Worm (Caenorhabditis elegans) whole organism, L1 larva: Measurements from ENCODE around the gene mpz-5.

Experiments used
- C34B4.2 ChIP-seq: sonication (generic microtip); optimal IDR thresholded peaks from 2 replicates; lab custom pipeline; 2017; ENCODE audit warnings: mild to moderate bottlenecking, missing genetic modification characterization, missing compliant biosample characterization
- Y116A8C.19 ChIP-seq: sonication (generic microtip); optimal IDR thresholded peaks from 2 replicates; lab custom pipeline; 2016; ENCODE audit warnings: missing compliant biosample characterization, missing genetic modification characterization, borderline replicate concordance
- aly-2 ChIP-seq: fragments of 150-350 bp; optimal IDR thresholded peaks from 2 replicates; lab custom pipeline; 2014; ENCODE audit warnings: missing biosample characterization, missing genetic modification characterization
- ama-1 ChIP-seq: fragments of 150-350 bp; optimal IDR thresholded peaks from 2 replicates; lab custom pipeline; 2014
- ceh-63 ChIP-seq: fragments of 200-800 bp; sonication (Bioruptor generic); optimal IDR thresholded peaks from 2 replicates; lab custom pipeline; 2018; ENCODE audit warnings: mild to moderate bottlenecking, missing genetic modification characterization, missing compliant biosample characterization
- ceh-8 ChIP-seq: fragments of 200-800 bp; sonication (Bioruptor generic); optimal IDR thresholded peaks from 2 replicates; lab custom pipeline; 2018; ENCODE audit warnings: mild to moderate bottlenecking, missing genetic modification characterization, moderate library complexity, missing compliant biosample characterization
- ceh-82 ChIP-seq, 3 experiments: fragments of 150-350 bp in 1 of 3; sonication (generic microtip) in 2 of 3; optimal IDR thresholded peaks; 2 replicates each; lab custom pipeline; 2014 to 2017; ENCODE audit warnings: missing biosample characterization in 3 of 3, missing genetic modification characterization in 3 of 3
- ceh-90 ChIP-seq: sonication (generic microtip); optimal IDR thresholded peaks from 2 replicates; lab custom pipeline; 2016; ENCODE audit warnings: missing genetic modification characterization, missing compliant biosample characterization
- dsc-1 ChIP-seq: sonication (generic microtip); optimal IDR thresholded peaks from 2 replicates; lab custom pipeline; 2016; ENCODE audit warnings: mild to moderate bottlenecking, missing genetic modification characterization, missing compliant biosample characterization
- egl-13 ChIP-seq: sonication (generic microtip); optimal IDR thresholded peaks from 2 replicates; lab custom pipeline; 2016; ENCODE audit warnings: missing genotype, missing genetic modification reagents, missing genetic modification characterization, missing compliant biosample characterization
- elt-2 ChIP-seq: sonication (generic microtip); optimal IDR thresholded peaks from 2 replicates; lab custom pipeline; 2016; ENCODE audit warnings: missing genetic modification characterization, mild to moderate bottlenecking, inconsistent platforms, missing compliant biosample characterization, missing genetic modification reagents
- elt-3 ChIP-seq, 6 experiments: fragments of 150-350 bp in 1 of 6; sonication (generic microtip); optimal IDR thresholded peaks; 2 replicates each; lab custom pipeline; 2017 to 2018; ENCODE audit warnings: missing biosample characterization in 6 of 6, missing genetic modification characterization in 6 of 6, inconsistent platforms in 1 of 6
- ets-5 ChIP-seq: fragments of 200-800 bp; sonication (Bioruptor generic); IDR thresholded peaks from 2 replicates; pipeline ENCODE4 v1.3.6; 2022; ENCODE audit warnings: missing genetic modification characterization, missing compliant biosample characterization
- fkh-4 ChIP-seq: sonication (generic microtip); optimal IDR thresholded peaks from 2 replicates; lab custom pipeline; 2016; ENCODE audit warnings: missing compliant biosample characterization, missing genetic modification characterization, borderline replicate concordance
- fkh-8 ChIP-seq: sonication (generic microtip); optimal IDR thresholded peaks from 2 replicates; lab custom pipeline; 2016; ENCODE audit warnings: mild to moderate bottlenecking, missing genetic modification characterization, missing compliant biosample characterization
- fos-1 ChIP-seq: fragments of 150-350 bp; optimal IDR thresholded peaks from 2 replicates; lab custom pipeline; 2014; ENCODE audit warnings: missing biosample characterization, missing genetic modification characterization
- hlh-4 ChIP-seq: sonication (generic microtip); optimal IDR thresholded peaks from 2 replicates; lab custom pipeline; 2016; ENCODE audit warnings: mild to moderate bottlenecking, missing genetic modification characterization, missing compliant biosample characterization
- hpl-2 ChIP-seq: fragments of 150-350 bp; optimal IDR thresholded peaks from 2 replicates; lab custom pipeline; 2014; ENCODE audit warnings: missing biosample characterization, missing genetic modification reagents, missing genetic modification characterization
- irx-1 ChIP-seq: sonication (generic microtip); optimal IDR thresholded peaks from 2 replicates; lab custom pipeline; 2016; ENCODE audit warnings: missing genetic modification characterization, missing compliant biosample characterization
- lin-13 ChIP-seq: fragments of 150-350 bp; optimal IDR thresholded peaks from 2 replicates; lab custom pipeline; 2014; ENCODE audit warnings: missing biosample characterization, missing genetic modification reagents, missing genetic modification characterization
- lin-14 ChIP-seq: fragments of 200-800 bp; sonication (Bioruptor generic); optimal IDR thresholded peaks from 2 replicates; lab custom pipeline; 2018; ENCODE audit warnings: mild to moderate bottlenecking, missing genetic modification characterization, moderate library complexity, missing compliant biosample characterization
- lin-15B ChIP-seq: fragments of 150-350 bp; sonication (generic microtip); optimal IDR thresholded peaks from 3 replicates; lab custom pipeline; 2014; ENCODE audit warnings: missing biosample characterization, missing genetic modification characterization
- lin-35 ChIP-seq, 2 experiments: fragments of 150-350 bp; optimal IDR thresholded peaks; 2 replicates each; lab custom pipeline; 2014; ENCODE audit warnings: missing biosample characterization in 2 of 2, missing genetic modification characterization in 2 of 2, missing genetic modification reagents in 2 of 2
- lin-39 ChIP-seq: fragments of 150-350 bp; optimal IDR thresholded peaks from 2 replicates; lab custom pipeline; 2014; ENCODE audit warnings: missing biosample characterization, missing genetic modification reagents, missing genetic modification characterization
- nhr-11 ChIP-seq: fragments of 150-350 bp; optimal IDR thresholded peaks from 2 replicates; lab custom pipeline; 2014; ENCODE audit warnings: missing biosample characterization, missing genetic modification characterization
- nhr-12 ChIP-seq: sonication (generic microtip); optimal IDR thresholded peaks from 2 replicates; lab custom pipeline; 2017; ENCODE audit warnings: missing biosample characterization, missing genetic modification characterization
- nhr-19 ChIP-seq: fragments of 200-800 bp; sonication (Bioruptor generic); conservative IDR thresholded peaks from 2 replicates; pipeline ENCODE4 v1.3.6; 2022; ENCODE audit warnings: missing genetic modification characterization, missing compliant biosample characterization
- nhr-20 ChIP-seq: sonication (generic microtip); optimal IDR thresholded peaks from 2 replicates; lab custom pipeline; 2016; ENCODE audit warnings: mild to moderate bottlenecking, missing genetic modification characterization, missing compliant biosample characterization
- nhr-237 ChIP-seq: fragments of 150-350 bp; optimal IDR thresholded peaks from 2 replicates; lab custom pipeline; 2014; ENCODE audit warnings: missing biosample characterization, missing genetic modification characterization
- nhr-28 ChIP-seq: fragments of 150-350 bp; optimal IDR thresholded peaks from 2 replicates; lab custom pipeline; 2014; ENCODE audit warnings: missing biosample characterization, missing genetic modification characterization
- nhr-76 ChIP-seq: sonication (generic microtip); optimal IDR thresholded peaks from 2 replicates; lab custom pipeline; 2017; ENCODE audit warnings: missing biosample characterization, missing genetic modification characterization
- nhr-77 ChIP-seq: fragments of 150-350 bp; optimal IDR thresholded peaks from 2 replicates; lab custom pipeline; 2014; ENCODE audit warnings: missing biosample characterization, missing genetic modification characterization
- nhr-84 ChIP-seq: sonication (generic microtip); optimal IDR thresholded peaks from 2 replicates; lab custom pipeline; 2017; ENCODE audit warnings: missing biosample characterization, missing genetic modification characterization
- nhr-85 ChIP-seq: sonication (generic microtip); peaks from one replicate; lab custom pipeline; 2016; ENCODE audit warnings: missing genetic modification characterization, inconsistent platforms, missing compliant biosample characterization
- nhr-90 ChIP-seq: sonication (generic microtip); optimal IDR thresholded peaks from 2 replicates; lab custom pipeline; 2016; ENCODE audit warnings: mild to moderate bottlenecking, missing genetic modification characterization, missing compliant biosample characterization; ENCODE audit not compliant: poor library complexity
- pax-3 ChIP-seq: fragments of 200-800 bp; sonication (Bioruptor generic); optimal IDR thresholded peaks from 2 replicates; lab custom pipeline; 2018; ENCODE audit warnings: mild to moderate bottlenecking, missing genetic modification characterization, moderate library complexity, missing compliant biosample characterization
- rnt-1 ChIP-seq: sonication (generic microtip); optimal IDR thresholded peaks from 2 replicates; lab custom pipeline; 2016; ENCODE audit warnings: mild to moderate bottlenecking, missing genetic modification characterization, moderate library complexity, missing compliant biosample characterization
- skn-1 ChIP-seq: fragments of 150-350 bp; optimal IDR thresholded peaks from 2 replicates; lab custom pipeline; 2014; ENCODE audit warnings: missing biosample characterization, missing genetic modification characterization
- snpc-4 ChIP-seq: fragments of 150-350 bp; optimal IDR thresholded peaks from 2 replicates; lab custom pipeline; 2014; ENCODE audit warnings: missing biosample characterization, missing genetic modification characterization
- snu-23 ChIP-seq: sonication (generic microtip); optimal IDR thresholded peaks from 2 replicates; lab custom pipeline; 2016; ENCODE audit warnings: missing genetic modification characterization, missing compliant biosample characterization
- sox-4 ChIP-seq: sonication (generic microtip); optimal IDR thresholded peaks from 2 replicates; lab custom pipeline; 2016; ENCODE audit warnings: missing genetic modification characterization, missing compliant biosample characterization
- sptf-1 ChIP-seq: fragments of 150-350 bp; optimal IDR thresholded peaks from 2 replicates; lab custom pipeline; 2014; ENCODE audit warnings: missing biosample characterization, missing genetic modification characterization
- sup-37 ChIP-seq: fragments of 200-800 bp; sonication (Bioruptor generic); optimal IDR thresholded peaks from 2 replicates; lab custom pipeline; 2018; ENCODE audit warnings: mild to moderate bottlenecking, missing genetic modification characterization, missing compliant biosample characterization
- tbx-2 ChIP-seq: sonication (generic microtip); optimal IDR thresholded peaks from 2 replicates; lab custom pipeline; 2016; ENCODE audit warnings: missing genetic modification characterization, missing compliant biosample characterization
- tlp-1 ChIP-seq: fragments of 150-350 bp; optimal IDR thresholded peaks from 2 replicates; lab custom pipeline; 2014; ENCODE audit warnings: missing biosample characterization, missing genetic modification characterization
- unc-130 ChIP-seq: fragments of 150-350 bp; optimal IDR thresholded peaks from 2 replicates; lab custom pipeline; 2017; ENCODE audit warnings: missing biosample characterization, missing genetic modification characterization, inconsistent platforms
- unc-30 ChIP-seq: sonication (generic microtip); optimal IDR thresholded peaks from 2 replicates; lab custom pipeline; 2017; ENCODE audit warnings: missing biosample characterization, missing genetic modification characterization
- unc-62 ChIP-seq: fragments of 150-350 bp; optimal IDR thresholded peaks from 2 replicates; lab custom pipeline; 2014; ENCODE audit warnings: missing biosample characterization, missing genetic modification reagents, missing genetic modification characterization
- unc-86 ChIP-seq: sonication (generic microtip); optimal IDR thresholded peaks from 2 replicates; lab custom pipeline; 2016; ENCODE audit warnings: missing genetic modification characterization, missing compliant biosample characterization
- unc-98 ChIP-seq: fragments of 200-800 bp; sonication (Bioruptor generic); IDR thresholded peaks from 2 replicates; pipeline ENCODE4 v1.3.6; 2022; ENCODE audit warnings: missing genetic modification characterization, missing compliant biosample characterization
- xbp-1 ChIP-seq: sonication (generic microtip); optimal IDR thresholded peaks from 2 replicates; lab custom pipeline; 2016; ENCODE audit warnings: missing genetic modification characterization, missing compliant biosample characterization
- zag-1 ChIP-seq: fragments of 150-350 bp; optimal IDR thresholded peaks from 2 replicates; lab custom pipeline; 2014; ENCODE audit warnings: missing biosample characterization, missing genetic modification characterization
- zip-4 ChIP-seq: fragments of 200-800 bp; sonication (Bioruptor generic); optimal IDR thresholded peaks from 2 replicates; lab custom pipeline; 2018; ENCODE audit warnings: mild to moderate bottlenecking, missing genetic modification characterization, moderate library complexity, missing compliant biosample characterization
- ztf-4 ChIP-seq: fragments of 150-350 bp; optimal IDR thresholded peaks from 2 replicates; lab custom pipeline; 2014; ENCODE audit warnings: missing biosample characterization, missing genetic modification characterization

mpz-5 gene

DNA sequence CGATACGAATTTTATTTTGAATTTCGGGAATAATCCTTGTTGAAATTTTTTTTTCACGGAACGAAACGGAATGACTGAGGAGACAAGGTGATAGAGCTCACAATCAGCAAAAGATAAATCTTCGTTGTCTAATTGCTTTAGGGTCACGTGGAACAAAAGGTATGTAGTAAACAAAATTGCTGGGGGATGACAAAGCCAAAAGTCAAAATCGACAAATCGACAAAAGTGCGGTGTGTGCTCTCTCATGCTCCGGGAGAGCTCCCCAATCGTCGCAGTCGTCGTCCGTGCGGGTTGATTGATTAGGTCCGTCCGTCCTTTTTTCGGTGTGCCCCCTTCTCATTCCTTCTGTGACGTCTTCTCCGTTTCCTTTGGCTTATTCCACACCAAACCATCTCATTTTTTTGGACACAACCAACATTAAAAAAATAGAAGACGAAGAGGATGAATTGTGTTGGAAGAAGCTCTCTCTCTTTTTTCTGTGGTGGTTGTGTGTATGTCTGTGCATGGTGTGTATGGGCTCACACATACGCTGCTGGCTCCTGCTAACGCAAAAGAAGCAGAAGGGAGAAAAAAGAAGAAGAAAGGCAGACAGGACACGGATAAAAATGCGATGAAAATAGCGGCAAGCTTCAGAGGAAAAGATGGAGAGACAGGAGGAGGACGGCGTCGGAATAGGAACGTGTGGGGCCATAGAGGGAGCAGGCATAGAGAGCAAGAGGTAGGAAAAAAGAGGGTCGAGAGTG is 31.8 kb downstream of the mpz-5 start:
- no peak for TF ChIP-seq nhr-76 (tag; lab: Kevin White, UChicago)
- no peak for TF ChIP-seq aly-2 (tag; lab: Kevin White, UChicago)
- TF ChIP-seq zip-4 (GFP tag; lab: Kevin White, UChicago) = no peak
- TF ChIP-seq unc-62 (GFP tag; lab: Kevin White, UChicago) = no peak
- TF ChIP-seq nhr-20 (tag; lab: Kevin White, UChicago) = no peak
- no peak for TF ChIP-seq nhr-84 (tag; lab: Kevin White, UChicago)
- TF ChIP-seq unc-86 = peak; percentile 62
- peak; percentile 9 for TF ChIP-seq lin-14 (GFP tag; lab: Kevin White, UChicago)
- TF ChIP-seq nhr-11 (tag; lab: Kevin White, UChicago) = no peak
- no peak for TF ChIP-seq sptf-1
- TF ChIP-seq nhr-12 (tag; lab: Kevin White, UChicago) = no peak
- TF ChIP-seq skn-1 = peak; percentile 4
- TF ChIP-seq elt-2 (tag; lab: Kevin White, UChicago) = no peak
- TF ChIP-seq Y116A8C.19 (tag; lab: Kevin White, UChicago) = no peak
- no peak for TF ChIP-seq egl-13
- no peak for TF ChIP-seq tlp-1 (tag; lab: Kevin White, UChicago)
- TF ChIP-seq nhr-77 (tag; lab: Kevin White, UChicago) = no peak
- no peak for TF ChIP-seq snu-23 (GFP tag; lab: Kevin White, UChicago)
- no peak for TF ChIP-seq sox-4
- TF ChIP-seq pax-3 (tag; lab: Kevin White, UChicago) = no peak
- TF ChIP-seq lin-15B (tag; lab: Kevin White, UChicago) = no peak
- TF ChIP-seq lin-39 (tag; lab: Kevin White, UChicago) = peak; percentile 64
- no peak for TF ChIP-seq nhr-85 (tag; lab: Kevin White, UChicago)
- no peak for TF ChIP-seq unc-30 (tag; lab: Kevin White, UChicago)
- TF ChIP-seq fos-1 (tag; lab: Kevin White, UChicago) = no peak
- no peak for TF ChIP-seq ceh-63
- no peak for TF ChIP-seq dsc-1
- no peak for TF ChIP-seq elt-3 (tag; optimal IDR thresholded peaks at IDR 0.05; lab: Kevin White, UChicago)
- TF ChIP-seq ets-5 (GFP tag; lab: Robert Waterston, UW) = no peak
- TF ChIP-seq C34B4.2 (tag; lab: Kevin White, UChicago) = no peak
- TF ChIP-seq lin-35 (GFP tag; optimal IDR thresholded peaks at IDR 0.05; lab: Kevin White, UChicago) = no peak
- no peak for TF ChIP-seq irx-1 (tag; lab: Kevin White, UChicago)
- no peak for TF ChIP-seq nhr-28 (tag; lab: Kevin White, UChicago)
- TF ChIP-seq unc-130 (tag; lab: Kevin White, UChicago) = peak; percentile 35
- no peak for TF ChIP-seq ama-1 (lab: Kevin White, UChicago)
- TF ChIP-seq unc-98 (GFP tag; lab: Robert Waterston, UW) = no peak
- no peak for TF ChIP-seq fkh-4 (tag; lab: Kevin White, UChicago)
- TF ChIP-seq ceh-8 (GFP tag; lab: Kevin White, UChicago) = no peak
- TF ChIP-seq tbx-2 (tag; lab: Kevin White, UChicago) = no peak
- TF ChIP-seq rnt-1 (tag; lab: Kevin White, UChicago) = peak; percentile 72
- no peak for TF ChIP-seq ceh-90
- no peak for TF ChIP-seq fkh-8 (tag; lab: Kevin White, UChicago)
- no peak for TF ChIP-seq xbp-1 (tag; lab: Kevin White, UChicago)
- TF ChIP-seq ceh-82 (tag; optimal IDR thresholded peaks at IDR 0.05; lab: Kevin White, UChicago) = peak in 1 of 3 experiments; percentile 53
- no peak for TF ChIP-seq zag-1
- TF ChIP-seq nhr-237 = no peak
- TF ChIP-seq lin-13 (GFP tag; lab: Kevin White, UChicago) = no peak
- TF ChIP-seq nhr-90 (tag; lab: Kevin White, UChicago) = no peak
- no peak for TF ChIP-seq sup-37 (GFP tag; lab: Kevin White, UChicago)
- TF ChIP-seq nhr-19 (GFP tag; lab: Robert Waterston, UW) = peak; percentile 36; the same call in 1 of the 2 replicates
- no peak for TF ChIP-seq ztf-4 (tag; lab: Kevin White, UChicago)
- TF ChIP-seq snpc-4 (tag; lab: Kevin White, UChicago) = no peak
- TF ChIP-seq hlh-4 (tag; lab: Kevin White, UChicago) = no peak
- no peak for TF ChIP-seq hpl-2
